Fruit fly (Drosophila melanogaster): ENCODE data around the gene CG15715.

- TF ChIP-seq CG9948 (tag; optimal IDR thresholded peaks at IDR 0.05) (no peak), CG32121 (GFP tag; IDR thresholded peaks at IDR 0.05) (no peak), CG8159 (tag; optimal IDR thresholded peaks at IDR 0.05) (no peak), Ets98B (GFP tag; IDR thresholded peaks at IDR 0.05) (no peak), CG13204 (GFP tag; optimal IDR thresholded peaks at IDR 0.05) (no peak)
Observed at dm6 chr3L:15816714-15817113, 20.6 kb downstream of the CG15715 start, which contains the start of gene CkIIalpha-i1.
